Worm (Caenorhabditis elegans) whole organism, late embryonic: ENCODE measurements around the gene cutl-16.

Source experiments
- dve-1 ChIP-seq: sonication (generic microtip); optimal IDR thresholded peaks from 2 replicates; lab custom pipeline; 2017; ENCODE audit warnings: antibody characterized with exemption, mild to moderate bottlenecking, missing genetic modification characterization, missing compliant biosample characterization
- elt-2 ChIP-seq: sonication (generic microtip); optimal IDR thresholded peaks from 2 replicates; lab custom pipeline; 2016; ENCODE audit warnings: missing genetic modification reagents, missing genetic modification characterization, missing compliant biosample characterization
- hlh-30 ChIP-seq: sonication (generic microtip); optimal IDR thresholded peaks from 2 replicates; lab custom pipeline; 2017; ENCODE audit warnings: antibody characterized with exemption, missing genetic modification characterization, missing compliant biosample characterization; ENCODE audit not compliant: insufficient read depth
- nhr-11 ChIP-seq: fragments of 150-350 bp; optimal IDR thresholded peaks from 2 replicates; lab custom pipeline; 2014; ENCODE audit warnings: missing biosample characterization, missing genetic modification characterization
- pha-2 ChIP-seq: sonication (generic microtip); optimal IDR thresholded peaks from 2 replicates; lab custom pipeline; 2017; ENCODE audit warnings: mild to moderate bottlenecking, missing genetic modification characterization, missing compliant biosample characterization

DNA sequence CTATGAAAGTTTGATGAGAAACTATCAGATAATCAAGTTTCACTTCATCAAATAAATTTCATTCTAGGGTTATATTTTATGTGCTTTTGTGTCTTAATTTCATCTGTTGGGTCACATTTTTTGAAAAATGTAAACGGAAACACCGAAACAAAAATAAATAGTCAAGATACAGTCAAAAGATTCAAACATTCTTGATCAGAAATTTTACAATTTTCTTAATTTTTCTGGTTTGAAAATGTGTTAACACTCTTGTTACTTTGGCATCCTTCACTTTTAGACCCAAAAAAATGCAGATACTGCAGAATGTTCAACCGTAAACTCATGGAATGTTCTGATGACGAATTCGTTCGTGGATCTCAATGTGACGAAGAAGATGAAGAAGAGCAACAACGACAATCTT lies 13.4 kb downstream of the cutl-16 start, which contains the start of gene aptf-1:
- TF ChIP-seq dve-1 (no peak), hlh-30 (tag; lab: Kevin White, UChicago) (no peak), elt-2 (tag; lab: Kevin White, UChicago) (no peak), nhr-11 (tag; lab: Kevin White, UChicago) (no peak), pha-2 (tag; lab: Kevin White, UChicago) (no peak)
